Fruit fly (Drosophila melanogaster) whole organism, wandering third instar larva: Measurements from ENCODE around the gene Nagk.
A peak's percentile ranks its signal among the peaks of the same experiment; 100 is the strongest.

Source experiments
- Abd-B ChIP-seq: fragments of >200 bp; optimal IDR thresholded peaks from 2 replicates; lab custom pipeline; 2017; ENCODE audit warnings: missing biosample characterization, missing genetic modification characterization
- CG32264 ChIP-seq: fragments of 200-800 bp; sonication (Bioruptor generic); optimal IDR thresholded peaks from 2 replicates; lab custom pipeline; 2016; ENCODE audit warnings: missing biosample characterization, missing genetic modification characterization
- CG9705 ChIP-seq: fragments of 200-800 bp; sonication (Bioruptor generic); optimal IDR thresholded peaks from 2 replicates; lab custom pipeline; 2018; ENCODE audit warnings: missing biosample characterization, mild to moderate bottlenecking, missing genetic modification characterization
- CrebA ChIP-seq: fragments of 200-800 bp; sonication (Bioruptor generic); optimal IDR thresholded peaks from 2 replicates; lab custom pipeline; 2016; ENCODE audit warnings: missing biosample characterization, mild to moderate bottlenecking, missing genetic modification characterization, borderline replicate concordance
- Dfd ChIP-seq: fragments of >200 bp; optimal IDR thresholded peaks from 2 replicates; lab custom pipeline; 2017; ENCODE audit warnings: missing biosample characterization, missing genetic modification characterization
- Dif ChIP-seq: fragments of 200-275, 200-300 bp; sonication (Bioruptor generic); optimal IDR thresholded peaks from 2 replicates; lab custom pipeline; 2018; ENCODE audit warnings: missing biosample characterization, missing genetic modification characterization; ENCODE audit not compliant: partially characterized antibody
- GATAd ChIP-seq: sonication (Bioruptor generic); optimal IDR thresholded peaks from 2 replicates; lab custom pipeline; 2016; ENCODE audit warnings: missing biosample characterization, missing genetic modification characterization
- HLH106 ChIP-seq: fragments of 200-800 bp; optimal IDR thresholded peaks from 3 replicates; lab custom pipeline; 2019; ENCODE audit warnings: missing biosample characterization, mild to moderate bottlenecking, missing genetic modification characterization, moderate library complexity
- Hnf4 ChIP-seq: fragments of 200-800 bp; sonication (Bioruptor generic); optimal IDR thresholded peaks from 2 replicates; lab custom pipeline; 2016; ENCODE audit warnings: missing biosample characterization, mild to moderate bottlenecking, missing genetic modification characterization
- Hr78 ChIP-seq: fragments of >200 bp; optimal IDR thresholded peaks from 2 replicates; lab custom pipeline; 2017; ENCODE audit warnings: missing biosample characterization, missing genetic modification characterization
- Hr83 ChIP-seq: fragments of 200-300 bp; sonication (Bioruptor generic); optimal IDR thresholded peaks from 2 replicates; lab custom pipeline; 2016; ENCODE audit warnings: missing biosample characterization, mild to moderate bottlenecking, missing genetic modification characterization, moderate library complexity; ENCODE audit not compliant: poor library complexity, severe bottlenecking
- Jra ChIP-seq: sonication (Bioruptor generic); optimal IDR thresholded peaks from 2 replicates; lab custom pipeline; 2016; ENCODE audit warnings: missing biosample characterization, missing genetic modification characterization
- Mio ChIP-seq: sonication (Bioruptor generic); optimal IDR thresholded peaks from 2 replicates; lab custom pipeline; 2016; ENCODE audit warnings: missing biosample characterization, missing genetic modification characterization
- Myc ChIP-seq: fragments of >200 bp; optimal IDR thresholded peaks from 2 replicates; lab custom pipeline; 2017
- N ChIP-seq: fragments of >200 bp; optimal IDR thresholded peaks from 2 replicates; lab custom pipeline; 2018; ENCODE audit warnings: missing biosample characterization, missing external identifiers, missing genetic modification characterization
- OdsH ChIP-seq: fragments of 200-800 bp; sonication (Bioruptor generic); optimal IDR thresholded peaks from 2 replicates; lab custom pipeline; 2016; ENCODE audit warnings: missing biosample characterization, mild to moderate bottlenecking, missing genetic modification characterization
- Rel ChIP-seq, 2 experiments: fragments of 200-800 bp; sonication (Bioruptor generic) in 1 of 2; optimal IDR thresholded peaks; 2 replicates in 1 of 2; 3 replicates in 1 of 2; lab custom pipeline; 2016 to 2019; ENCODE audit warnings: mild to moderate bottlenecking in 2 of 2, missing biosample characterization in 2 of 2, missing genetic modification characterization in 2 of 2, moderate library complexity in 1 of 2
- Sp1 ChIP-seq: fragments of 200-800 bp; sonication (Bioruptor generic); optimal IDR thresholded peaks from 3 replicates; lab custom pipeline; 2019; ENCODE audit warnings: missing biosample characterization, mild to moderate bottlenecking, missing genetic modification characterization, moderate library complexity
- Vsx2 ChIP-seq: fragments of 200-300, 225-300 bp; sonication (Bioruptor generic); optimal IDR thresholded peaks from 2 replicates; lab custom pipeline; 2018; ENCODE audit warnings: missing biosample characterization, missing genetic modification characterization; ENCODE audit not compliant: partially characterized antibody
- br ChIP-seq: fragments of 200-800 bp; sonication (Bioruptor generic); optimal IDR thresholded peaks from 2 replicates; lab custom pipeline; 2016; ENCODE audit warnings: missing biosample characterization, missing genetic modification characterization
- brk ChIP-seq: fragments of 200-800 bp; sonication (Bioruptor generic); optimal IDR thresholded peaks from 2 replicates; lab custom pipeline; 2016; ENCODE audit warnings: missing biosample characterization, mild to moderate bottlenecking, missing genetic modification characterization
- dl ChIP-seq, 2 experiments: fragments of 175-275, 200-275 bp in 1 of 2; fragments of 200-275 bp in 1 of 2; sonication (Bioruptor generic); optimal IDR thresholded peaks; lab custom pipeline; 2018; ENCODE audit warnings: mild to moderate bottlenecking in 2 of 2, missing biosample characterization in 2 of 2, missing genetic modification characterization in 2 of 2, moderate library complexity in 2 of 2; ENCODE audit not compliant: partially characterized antibody in 2 of 2, insufficient read depth in 1 of 2
- dmrt93B ChIP-seq: fragments of 200-800 bp; sonication (Bioruptor generic); optimal IDR thresholded peaks from 2 replicates; lab custom pipeline; 2018; ENCODE audit warnings: missing biosample characterization, mild to moderate bottlenecking, missing genetic modification characterization
- dsf ChIP-seq: sonication (Bioruptor generic); optimal IDR thresholded peaks from 2 replicates; lab custom pipeline; 2016; ENCODE audit warnings: missing biosample characterization, missing genetic modification characterization, borderline replicate concordance
- ey ChIP-seq: fragments of 200-800 bp; sonication (Bioruptor generic); optimal IDR thresholded peaks from 2 replicates; lab custom pipeline; 2016; ENCODE audit warnings: missing biosample characterization, missing genetic modification characterization
- foxo ChIP-seq, 2 experiments: fragments of 200-800 bp; sonication (Bioruptor generic); optimal IDR thresholded peaks; 2 replicates in 1 of 2; 3 replicates in 1 of 2; lab custom pipeline; 2016 to 2017; ENCODE audit warnings: missing biosample characterization in 2 of 2, missing genetic modification characterization in 2 of 2
- fru ChIP-seq: fragments of 200-800 bp; sonication (Bioruptor generic); optimal IDR thresholded peaks from 3 replicates; lab custom pipeline; 2016; ENCODE audit warnings: missing biosample characterization, mild to moderate bottlenecking, missing genetic modification characterization
- h ChIP-seq: fragments of 200-800 bp; sonication (Bioruptor generic); optimal IDR thresholded peaks from 3 replicates; lab custom pipeline; 2016; ENCODE audit warnings: missing biosample characterization, mild to moderate bottlenecking, missing genetic modification characterization
- jim ChIP-seq: fragments of 175-275, 200-325 bp; sonication (Bioruptor generic); optimal IDR thresholded peaks from 2 replicates; lab custom pipeline; 2016; ENCODE audit warnings: missing biosample characterization, mild to moderate bottlenecking, missing genetic modification characterization
- lola ChIP-seq: fragments of >200 bp; optimal IDR thresholded peaks from 2 replicates; lab custom pipeline; 2017; ENCODE audit warnings: missing biosample characterization, missing genetic modification characterization
- pan ChIP-seq: fragments of >200 bp; optimal IDR thresholded peaks from 2 replicates; lab custom pipeline; 2017
- psq ChIP-seq: fragments of 200-800 bp; sonication (Bioruptor generic); optimal IDR thresholded peaks from 3 replicates; lab custom pipeline; 2017; ENCODE audit warnings: missing biosample characterization, mild to moderate bottlenecking, missing genetic modification characterization, moderate library complexity
- rgr ChIP-seq: fragments of 200-800 bp; sonication (Bioruptor generic); optimal IDR thresholded peaks from 3 replicates; lab custom pipeline; 2016; ENCODE audit warnings: missing biosample characterization, mild to moderate bottlenecking, missing genetic modification characterization
- sage ChIP-seq: fragments of 200-800 bp; sonication (Bioruptor generic); optimal IDR thresholded peaks from 2 replicates; lab custom pipeline; 2016; ENCODE audit warnings: missing biosample characterization, mild to moderate bottlenecking, missing genetic modification characterization
- sv ChIP-seq: fragments of 200-800 bp; sonication (Bioruptor generic); optimal IDR thresholded peaks from 3 replicates; lab custom pipeline; 2016; ENCODE audit warnings: missing biosample characterization, missing genetic modification characterization
- tai ChIP-seq: sonication (Bioruptor generic); optimal IDR thresholded peaks from 2 replicates; lab custom pipeline; 2016; ENCODE audit warnings: missing biosample characterization, missing genetic modification characterization
- usp ChIP-seq: fragments of >200 bp; optimal IDR thresholded peaks from 2 replicates; lab custom pipeline; 2017; ENCODE audit warnings: missing biosample characterization, missing genetic modification characterization
- woc ChIP-seq: sonication (Bioruptor generic); optimal IDR thresholded peaks from 2 replicates; lab custom pipeline; 2016; ENCODE audit warnings: missing biosample characterization, mild to moderate bottlenecking, missing genetic modification characterization

Nagk gene

dm6 chr3R:15310695-15311094 is 32.4 kb downstream of the Nagk start:
- TF ChIP-seq HLH106 (tag; lab: Kevin White, UChicago) (no peak), CrebA (GFP tag; lab: Kevin White, UChicago) (no peak), Hr83 (GFP tag; lab: Kevin White, UChicago) (no peak), tai (GFP tag; lab: Kevin White, UChicago) (no peak), foxo (GFP tag; optimal IDR thresholded peaks at IDR 0.05; lab: Kevin White, UChicago) (no peak), dl (GFP tag; optimal IDR thresholded peaks at IDR 0.05; lab: Kevin White, UChicago; ENCODE audit: insufficient read depth in 1 of 2, partially characterized antibody in 2 of 2) (no peak), psq (GFP tag; lab: Kevin White, UChicago) (no peak), CG32264 (no peak), ey (GFP tag; lab: Kevin White, UChicago) (no peak), dmrt93B (GFP tag; lab: Kevin White, UChicago) (no peak), Dfd (no peak), usp (GFP tag; lab: Kevin White, UChicago) (no peak), N (GFP tag; lab: Kevin White, UChicago) (no peak), sage (no peak), Hnf4 (GFP tag; lab: Kevin White, UChicago) (no peak), OdsH (GFP tag; lab: Kevin White, UChicago) (no peak)

dm6 chr3R:15309924-15310323 is 33.1 kb downstream of the Nagk start, which contains the start of gene Tm2:
Tm2 (plus strand) TSS chr3R:15310193.
- TF ChIP-seq Abd-B (GFP tag; lab: Kevin White, UChicago) (no peak), ey (GFP tag; lab: Kevin White, UChicago) (no peak), sv (GFP tag; lab: Kevin White, UChicago) (no peak), HLH106 (tag; lab: Kevin White, UChicago) (no peak), psq (GFP tag; lab: Kevin White, UChicago) (no peak)
- TF ChIP-seq, all 38 proteins: peak for 0

- TF ChIP-seq Dfd (peak; percentile 96), Jra (GFP tag; lab: Kevin White, UChicago) (no peak), jim (GFP tag; lab: Kevin White, UChicago) (no peak), CG32264 (no peak), Hr78 (no peak), Mio (GFP tag; lab: Kevin White, UChicago) (no peak)
Observed at dm6 chr3R:15305246-15305645, 37.8 kb downstream of the Nagk start.

- no peak for TF ChIP-seq tai (GFP tag; lab: Kevin White, UChicago)
- no peak for TF ChIP-seq N (GFP tag; lab: Kevin White, UChicago)
- no peak for TF ChIP-seq dmrt93B (GFP tag; lab: Kevin White, UChicago)
- TF ChIP-seq Vsx2 (GFP tag; lab: Kevin White, UChicago) = no peak
- peak; percentile 45 for TF ChIP-seq h (GFP tag; lab: Kevin White, UChicago)
- no peak for TF ChIP-seq sage
- TF ChIP-seq Hr78 = no peak
- no peak for TF ChIP-seq Dif (GFP tag; lab: Kevin White, UChicago)
- TF ChIP-seq Abd-B (GFP tag; lab: Kevin White, UChicago) = no peak
- no peak for TF ChIP-seq Mio (GFP tag; lab: Kevin White, UChicago)
- TF ChIP-seq dsf (GFP tag; lab: Kevin White, UChicago) = no peak
- TF ChIP-seq GATAd (GFP tag; lab: Kevin White, UChicago) = no peak
- no peak for TF ChIP-seq Myc (lab: Kevin White, UChicago)
- TF ChIP-seq Dfd = no peak
- TF ChIP-seq lola (GFP tag; lab: Kevin White, UChicago) = no peak
- TF ChIP-seq jim (GFP tag; lab: Kevin White, UChicago) = no peak
- no peak for TF ChIP-seq pan (lab: Kevin White, UChicago)
- no peak for TF ChIP-seq Sp1 (GFP tag; lab: Kevin White, UChicago)
- no peak for TF ChIP-seq brk (GFP tag; lab: Kevin White, UChicago)
- TF ChIP-seq rgr (GFP tag; lab: Kevin White, UChicago) = no peak
- no peak for TF ChIP-seq Rel (GFP tag; optimal IDR thresholded peaks at IDR 0.05; lab: Kevin White, UChicago)
- peak; percentile 59 for TF ChIP-seq Rel (tag; optimal IDR thresholded peaks at IDR 0.05; lab: Kevin White, UChicago)
- TF ChIP-seq CrebA (GFP tag; lab: Kevin White, UChicago) = no peak
- no peak for TF ChIP-seq woc
- TF ChIP-seq br (GFP tag; lab: Kevin White, UChicago) = no peak
- TF ChIP-seq Jra (GFP tag; lab: Kevin White, UChicago) = no peak
- no peak for TF ChIP-seq HLH106 (tag; lab: Kevin White, UChicago)
- TF ChIP-seq ey (GFP tag; lab: Kevin White, UChicago) = no peak
- no peak for TF ChIP-seq usp (GFP tag; lab: Kevin White, UChicago)
- TF ChIP-seq fru (GFP tag; lab: Kevin White, UChicago) = no peak
- no peak for TF ChIP-seq foxo (GFP tag; optimal IDR thresholded peaks at IDR 0.05; lab: Kevin White, UChicago)
- TF ChIP-seq Hnf4 (GFP tag; lab: Kevin White, UChicago) = no peak
- peak; percentile 94 for TF ChIP-seq psq (GFP tag; lab: Kevin White, UChicago)
- no peak for TF ChIP-seq sv (GFP tag; lab: Kevin White, UChicago)
- TF ChIP-seq dl (GFP tag; optimal IDR thresholded peaks at IDR 0.05; lab: Kevin White, UChicago; ENCODE audit: insufficient read depth in 1 of 2, partially characterized antibody in 2 of 2) = peak in 1 of 2 experiments; percentile 17
- peak; percentile 13 for TF ChIP-seq Hr83 (GFP tag; lab: Kevin White, UChicago)
- TF ChIP-seq CG32264 = no peak
- no peak for TF ChIP-seq CG9705 (GFP tag; lab: Kevin White, UChicago)
- no peak for TF ChIP-seq OdsH (GFP tag; lab: Kevin White, UChicago)
Observed at dm6 chr3R:15297904-15298303, 45.2 kb downstream of the Nagk start.
